Worm (Caenorhabditis elegans) whole organism, midembryonic: ENCODE results near the gene C16B8.2.
A peak's percentile ranks its signal among the peaks of the same experiment; 100 is the strongest.

Experiments used
- T22C8.4 ChIP-seq: fragments of 200-800 bp; sonication (Bioruptor generic); IDR thresholded peaks from 2 replicates; pipeline ENCODE4 v1.3.6; 2022; ENCODE audit warnings: missing genetic modification characterization, missing compliant biosample characterization
- cog-1 ChIP-seq: sonication (generic microtip); optimal IDR thresholded peaks from 2 replicates; lab custom pipeline; 2016; ENCODE audit warnings: missing genetic modification characterization, missing compliant biosample characterization
- flt-1 ChIP-seq: fragments of 200-800 bp; sonication (Bioruptor generic); IDR thresholded peaks from 2 replicates; pipeline ENCODE4 v1.3.6; 2022; ENCODE audit warnings: missing genetic modification characterization, missing compliant biosample characterization
- klf-2 ChIP-seq: fragments of 200-800 bp; sonication (Bioruptor generic); conservative IDR thresholded peaks from 2 replicates; pipeline ENCODE4 v1.3.6; 2022; ENCODE audit warnings: missing genetic modification reagents, missing genetic modification characterization, missing compliant biosample characterization
- med-1 ChIP-seq: sonication (generic microtip); optimal IDR thresholded peaks from 2 replicates; lab custom pipeline; 2017; ENCODE audit warnings: missing genetic modification characterization, mild to moderate bottlenecking, missing compliant biosample characterization, antibody characterized with exemption, missing genetic modification reagents; ENCODE audit not compliant: insufficient read depth
- ref-1 ChIP-seq: fragments of 200-800 bp; sonication (Bioruptor generic); conservative IDR thresholded peaks from 2 replicates; pipeline ENCODE4 v1.3.6; 2022; ENCODE audit warnings: missing genetic modification reagents, missing genetic modification characterization, missing compliant biosample characterization
- tab-1 ChIP-seq: fragments of 200-800 bp; sonication (Bioruptor generic); IDR thresholded peaks from 2 replicates; pipeline ENCODE4 v1.3.6; 2022; ENCODE audit warnings: missing genetic modification characterization, missing compliant biosample characterization
- ztf-23 ChIP-seq: fragments of 200-800 bp; sonication (Bioruptor generic); IDR thresholded peaks from 2 replicates; pipeline ENCODE4 v1.3.6; 2022; ENCODE audit warnings: missing genetic modification reagents, missing genetic modification characterization, missing compliant biosample characterization
- ztf-29 ChIP-seq: fragments of 200-800 bp; sonication (Bioruptor generic); IDR thresholded peaks from 2 replicates; pipeline ENCODE4 v1.3.6; 2022; ENCODE audit warnings: missing genetic modification reagents, missing genetic modification characterization, missing compliant biosample characterization

Gene C16B8.2

DNA sequence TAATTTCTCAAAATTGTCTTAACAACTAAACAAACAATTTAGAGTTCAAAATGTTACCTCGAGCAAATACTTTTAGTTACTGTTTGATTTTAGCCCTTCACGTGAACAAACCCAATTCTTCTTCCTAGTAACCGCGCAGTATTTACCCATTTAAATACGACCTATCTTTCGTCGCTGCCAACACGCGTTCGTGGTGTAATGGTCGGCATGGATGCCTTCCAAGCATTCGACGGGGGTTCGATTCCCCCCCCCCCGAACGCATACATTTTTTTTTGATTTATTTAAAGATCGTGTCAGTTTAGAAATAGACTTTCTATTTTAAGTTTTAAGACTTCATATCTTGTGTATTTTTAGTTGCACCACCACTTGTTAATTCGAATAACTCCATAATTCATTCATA lies 28.2 kb upstream of the C16B8.2 start:
- no peak for TF ChIP-seq med-1 (GFP tag; lab: Kevin White, UChicago)
- peak; percentile 70 for TF ChIP-seq ref-1 (GFP tag; lab: Robert Waterston, UW)
- TF ChIP-seq flt-1 (GFP tag; lab: Robert Waterston, UW): peak; percentile 84
- TF ChIP-seq klf-2 (GFP tag; lab: Robert Waterston, UW): no peak
- peak; percentile 76; the same call in 1 of the 2 replicates for TF ChIP-seq ztf-29
- peak; percentile 46 for TF ChIP-seq cog-1
- TF ChIP-seq ztf-23 (GFP tag; lab: Robert Waterston, UW): peak; percentile 87
- peak; percentile 75 for TF ChIP-seq T22C8.4
- peak; percentile 86 for TF ChIP-seq tab-1

DNA sequence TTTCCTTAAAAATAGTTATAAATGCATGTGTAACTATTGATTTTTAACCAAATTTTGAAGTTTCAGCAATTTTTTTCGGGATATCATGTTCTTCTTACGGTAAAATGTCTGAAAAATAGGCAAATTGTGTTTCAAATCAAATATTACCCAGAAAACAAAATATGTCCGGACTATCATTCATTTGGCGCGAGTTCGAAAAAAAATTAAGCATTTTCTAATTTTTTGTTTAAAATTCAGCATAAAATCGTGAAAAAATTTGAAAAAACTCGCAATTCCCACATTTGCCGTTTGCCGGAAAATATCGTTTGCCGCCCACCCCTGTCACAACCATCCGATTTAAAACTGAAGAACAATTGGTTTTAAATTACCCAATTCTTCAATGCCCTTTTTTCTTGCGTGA lies 25.4 kb upstream of the C16B8.2 start:
- TF ChIP-seq ztf-29 (no peak), flt-1 (GFP tag; lab: Robert Waterston, UW) (no peak), ref-1 (GFP tag; lab: Robert Waterston, UW) (no peak), T22C8.4 (no peak), cog-1 (no peak), tab-1 (no peak), ztf-23 (GFP tag; lab: Robert Waterston, UW) (no peak), klf-2 (GFP tag; lab: Robert Waterston, UW) (no peak), med-1 (GFP tag; lab: Kevin White, UChicago) (no peak)

DNA sequence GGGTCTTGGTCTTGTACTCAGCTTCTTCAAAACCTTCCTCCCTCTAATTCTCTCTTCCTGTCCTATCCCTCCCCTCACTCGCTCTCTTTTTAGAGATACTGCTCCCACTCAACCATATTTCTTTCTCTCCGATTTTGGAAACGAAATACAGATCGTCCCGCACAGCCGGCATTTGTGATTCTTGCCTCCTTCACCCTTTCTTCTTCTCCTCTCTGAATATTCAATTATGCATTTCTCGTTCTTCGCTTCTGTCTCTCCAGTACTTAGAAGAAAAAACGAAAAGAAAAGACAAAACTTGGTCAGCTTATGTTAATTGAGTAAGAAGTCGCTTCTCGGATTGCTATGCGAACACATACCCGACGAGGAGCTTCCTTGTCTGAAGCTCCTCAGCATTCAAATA lies 24.7 kb upstream of the C16B8.2 start:
- TF ChIP-seq T22C8.4: no peak
- no peak for TF ChIP-seq cog-1
- no peak for TF ChIP-seq ref-1 (GFP tag; lab: Robert Waterston, UW)

DNA sequence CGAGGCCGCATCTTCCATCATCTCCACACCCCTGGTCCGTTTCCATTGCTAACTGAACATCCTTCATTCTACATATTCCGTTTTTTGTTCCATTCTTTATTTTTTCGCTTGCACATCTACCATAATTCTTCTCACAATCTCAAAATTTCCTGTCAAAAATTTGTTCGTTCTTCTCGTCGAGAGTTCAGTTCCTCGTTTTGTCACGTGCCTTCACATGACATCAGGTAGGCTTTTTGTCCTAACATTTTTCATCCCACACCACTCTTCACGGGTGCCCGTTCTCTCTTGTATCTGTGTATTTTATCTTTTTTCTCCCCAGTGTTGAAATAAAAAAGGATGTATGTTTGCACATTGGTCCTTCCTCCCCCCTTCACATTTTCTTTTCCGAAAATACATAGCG lies 24.3 kb upstream of the C16B8.2 start:
- no peak for TF ChIP-seq med-1 (GFP tag; lab: Kevin White, UChicago)
- TF ChIP-seq ztf-29: no peak
- no peak for TF ChIP-seq T22C8.4
- no peak for TF ChIP-seq tab-1
- TF ChIP-seq ref-1 (GFP tag; lab: Robert Waterston, UW): no peak
- TF ChIP-seq cog-1: no peak
- no peak for TF ChIP-seq flt-1 (GFP tag; lab: Robert Waterston, UW)
- TF ChIP-seq klf-2 (GFP tag; lab: Robert Waterston, UW): no peak

DNA sequence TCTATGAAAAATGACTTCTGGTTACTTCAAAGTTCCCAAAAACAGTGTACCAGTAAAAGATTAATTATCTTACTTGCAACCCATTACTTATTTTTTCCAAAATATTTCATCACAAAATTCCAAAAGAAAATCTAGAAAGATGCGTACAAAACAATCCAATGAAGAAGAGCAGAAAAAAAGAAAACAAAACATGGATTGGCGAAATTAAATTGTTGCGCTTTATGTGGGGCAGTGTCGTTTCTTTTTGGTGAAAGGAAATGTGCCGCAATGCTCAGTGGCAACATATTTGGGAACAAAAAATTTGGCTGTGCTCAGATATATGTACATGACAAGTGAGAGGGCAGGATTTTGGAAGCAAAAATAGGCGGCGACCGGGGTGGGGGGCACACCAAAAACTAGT lies 22.3 kb upstream of the C16B8.2 start:
- TF ChIP-seq T22C8.4 (no peak), ref-1 (GFP tag; lab: Robert Waterston, UW) (no peak), ztf-29 (no peak), med-1 (GFP tag; lab: Kevin White, UChicago) (no peak), klf-2 (GFP tag; lab: Robert Waterston, UW) (no peak), ztf-23 (GFP tag; lab: Robert Waterston, UW) (no peak), tab-1 (no peak), flt-1 (GFP tag; lab: Robert Waterston, UW) (no peak), cog-1 (no peak)

DNA sequence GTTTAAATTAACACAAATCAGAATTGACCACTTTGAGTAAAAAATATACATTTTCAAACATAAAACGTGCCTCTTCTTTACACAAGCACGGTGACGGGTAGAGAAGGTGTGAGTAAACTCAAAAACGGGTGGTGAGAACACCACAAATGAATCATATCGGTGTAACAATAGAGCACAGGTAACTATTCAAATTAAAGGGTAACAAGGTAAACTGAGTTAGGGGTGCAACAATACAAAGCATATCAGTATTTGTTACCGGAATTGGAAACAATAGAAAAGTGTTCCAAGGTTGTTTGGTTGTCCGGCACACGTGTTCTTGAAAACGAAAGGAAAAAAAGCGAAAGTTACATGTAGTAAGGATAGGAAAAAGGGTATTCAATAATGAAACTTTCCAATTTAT lies 16.1 kb upstream of the C16B8.2 start:
- TF ChIP-seq med-1 (GFP tag; lab: Kevin White, UChicago): no peak
- no peak for TF ChIP-seq ztf-23 (GFP tag; lab: Robert Waterston, UW)
- no peak for TF ChIP-seq ztf-29
- TF ChIP-seq T22C8.4: no peak
- TF ChIP-seq cog-1: no peak
- no peak for TF ChIP-seq flt-1 (GFP tag; lab: Robert Waterston, UW)
- TF ChIP-seq klf-2 (GFP tag; lab: Robert Waterston, UW): no peak
- TF ChIP-seq tab-1: no peak
- no peak for TF ChIP-seq ref-1 (GFP tag; lab: Robert Waterston, UW)

DNA sequence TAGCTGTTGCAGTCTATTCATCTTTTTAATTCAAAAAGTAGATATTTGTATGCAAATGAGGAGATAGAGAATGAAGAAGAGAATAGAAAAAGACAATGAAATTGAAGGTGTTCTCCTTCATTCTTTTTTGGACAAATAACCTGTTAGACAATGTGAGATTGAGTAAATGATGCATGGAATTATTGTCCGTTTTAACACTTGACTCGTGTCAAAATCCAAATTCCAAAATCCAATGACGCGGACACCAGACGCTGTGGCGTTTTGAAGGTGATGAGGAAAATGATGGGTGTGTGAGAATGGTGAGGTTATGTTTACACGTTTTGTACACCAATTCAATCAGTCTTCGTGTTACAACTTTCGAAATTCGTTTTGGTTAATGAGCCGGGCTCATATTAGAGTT lies 12.9 kb upstream of the C16B8.2 start:
- no peak for TF ChIP-seq flt-1 (GFP tag; lab: Robert Waterston, UW)
- no peak for TF ChIP-seq ref-1 (GFP tag; lab: Robert Waterston, UW)
- no peak for TF ChIP-seq cog-1
- TF ChIP-seq med-1 (GFP tag; lab: Kevin White, UChicago): no peak
- TF ChIP-seq ztf-23 (GFP tag; lab: Robert Waterston, UW): no peak
- TF ChIP-seq ztf-29: no peak
- no peak for TF ChIP-seq tab-1
- TF ChIP-seq T22C8.4: no peak
- TF ChIP-seq klf-2 (GFP tag; lab: Robert Waterston, UW): no peak

DNA sequence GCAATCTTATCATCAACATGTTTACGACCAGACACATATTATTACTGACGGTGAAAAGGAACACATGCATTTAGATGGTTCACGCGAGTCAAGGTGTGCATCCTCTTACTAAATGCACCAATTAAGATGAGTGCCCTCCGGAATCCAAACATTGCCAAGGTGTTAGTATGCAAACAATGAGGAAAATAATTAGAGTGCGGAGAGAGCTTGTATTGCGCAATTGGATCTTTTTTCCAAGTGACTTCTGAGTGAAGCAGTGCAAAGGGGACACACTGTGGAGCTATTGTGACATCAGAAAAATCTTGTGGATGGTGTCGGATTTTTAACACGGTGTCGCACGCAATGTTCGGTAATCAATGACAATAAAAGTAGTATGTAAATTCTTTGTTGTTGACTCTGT lies 11.0 kb upstream of the C16B8.2 start:
- no peak for TF ChIP-seq T22C8.4
- TF ChIP-seq med-1 (GFP tag; lab: Kevin White, UChicago): no peak
- TF ChIP-seq cog-1: no peak
- no peak for TF ChIP-seq klf-2 (GFP tag; lab: Robert Waterston, UW)
- no peak for TF ChIP-seq flt-1 (GFP tag; lab: Robert Waterston, UW)
- no peak for TF ChIP-seq tab-1
- TF ChIP-seq ztf-29: no peak
- no peak for TF ChIP-seq ref-1 (GFP tag; lab: Robert Waterston, UW)
- no peak for TF ChIP-seq ztf-23 (GFP tag; lab: Robert Waterston, UW)

DNA sequence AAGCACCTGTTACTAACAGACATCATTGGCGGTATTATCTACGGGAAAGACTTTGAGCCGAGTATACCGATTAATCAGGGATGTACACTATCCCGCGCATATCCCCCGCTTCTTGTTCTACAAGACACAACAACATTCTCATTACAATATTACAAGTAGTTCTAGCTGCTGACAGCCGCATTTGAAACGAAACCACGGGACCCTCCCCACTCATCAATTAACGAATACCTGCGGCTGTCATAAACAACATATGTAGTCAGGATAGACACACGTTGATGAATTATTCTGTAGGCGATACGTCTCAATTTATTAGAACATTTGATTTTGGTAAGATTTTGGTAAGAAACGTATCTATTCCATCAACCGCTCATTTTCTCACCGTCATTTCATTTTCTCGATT lies 10.5 kb upstream of the C16B8.2 start:
- TF ChIP-seq cog-1: no peak
- TF ChIP-seq flt-1 (GFP tag; lab: Robert Waterston, UW): no peak
- no peak for TF ChIP-seq ref-1 (GFP tag; lab: Robert Waterston, UW)
- TF ChIP-seq T22C8.4: no peak
- no peak for TF ChIP-seq ztf-23 (GFP tag; lab: Robert Waterston, UW)
- no peak for TF ChIP-seq med-1 (GFP tag; lab: Kevin White, UChicago)
- TF ChIP-seq tab-1: no peak
- TF ChIP-seq ztf-29: no peak
- no peak for TF ChIP-seq klf-2 (GFP tag; lab: Robert Waterston, UW)

DNA sequence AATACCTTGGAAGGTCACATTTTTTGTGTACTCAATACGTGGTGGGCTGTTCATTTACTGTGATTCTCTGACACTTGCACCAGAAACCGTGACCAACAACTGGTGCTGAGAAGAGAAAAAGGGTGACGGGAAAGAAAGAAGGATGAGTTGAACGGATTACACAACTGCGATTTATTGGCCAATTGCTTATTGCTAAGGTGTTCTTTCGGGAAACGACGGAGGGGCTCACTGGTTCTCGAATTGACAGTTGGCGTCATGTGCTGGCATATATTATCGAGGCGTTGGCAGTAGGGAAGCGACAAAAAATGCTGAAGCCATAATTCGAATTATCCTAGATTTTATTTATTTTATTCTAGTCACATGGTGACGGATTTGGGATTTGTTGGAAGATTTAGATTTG lies 7.9 kb upstream of the C16B8.2 start:
- TF ChIP-seq klf-2 (GFP tag; lab: Robert Waterston, UW): no peak
- no peak for TF ChIP-seq ztf-23 (GFP tag; lab: Robert Waterston, UW)
- TF ChIP-seq tab-1: no peak
- no peak for TF ChIP-seq flt-1 (GFP tag; lab: Robert Waterston, UW)
- TF ChIP-seq ref-1 (GFP tag; lab: Robert Waterston, UW): no peak
- TF ChIP-seq T22C8.4: no peak
- TF ChIP-seq med-1 (GFP tag; lab: Kevin White, UChicago): no peak
- no peak for TF ChIP-seq ztf-29
- no peak for TF ChIP-seq cog-1
